Fruit fly (Drosophila melanogaster) whole organism, wandering third instar larva: Measurements from ENCODE around the gene Pez.
A peak's percentile ranks its signal among the peaks of the same experiment; 100 is the strongest.

Experiments used
- Abd-B ChIP-seq: fragments of >200 bp; optimal IDR thresholded peaks from 2 replicates; lab custom pipeline; 2017; ENCODE audit warnings: missing biosample characterization, missing genetic modification characterization
- CG32264 ChIP-seq: fragments of 200-800 bp; sonication (Bioruptor generic); optimal IDR thresholded peaks from 2 replicates; lab custom pipeline; 2016; ENCODE audit warnings: missing biosample characterization, missing genetic modification characterization
- CG9705 ChIP-seq: fragments of 200-800 bp; sonication (Bioruptor generic); optimal IDR thresholded peaks from 2 replicates; lab custom pipeline; 2018; ENCODE audit warnings: missing biosample characterization, mild to moderate bottlenecking, missing genetic modification characterization
- CrebA ChIP-seq: fragments of 200-800 bp; sonication (Bioruptor generic); optimal IDR thresholded peaks from 2 replicates; lab custom pipeline; 2016; ENCODE audit warnings: missing biosample characterization, mild to moderate bottlenecking, missing genetic modification characterization, borderline replicate concordance
- Dfd ChIP-seq: fragments of >200 bp; optimal IDR thresholded peaks from 2 replicates; lab custom pipeline; 2017; ENCODE audit warnings: missing biosample characterization, missing genetic modification characterization
- Dif ChIP-seq: fragments of 200-275, 200-300 bp; sonication (Bioruptor generic); optimal IDR thresholded peaks from 2 replicates; lab custom pipeline; 2018; ENCODE audit warnings: missing biosample characterization, missing genetic modification characterization; ENCODE audit not compliant: partially characterized antibody
- HLH106 ChIP-seq: fragments of 200-800 bp; optimal IDR thresholded peaks from 3 replicates; lab custom pipeline; 2019; ENCODE audit warnings: missing biosample characterization, mild to moderate bottlenecking, missing genetic modification characterization, moderate library complexity
- Hnf4 ChIP-seq: fragments of 200-800 bp; sonication (Bioruptor generic); optimal IDR thresholded peaks from 2 replicates; lab custom pipeline; 2016; ENCODE audit warnings: missing biosample characterization, mild to moderate bottlenecking, missing genetic modification characterization
- Hr78 ChIP-seq: fragments of >200 bp; optimal IDR thresholded peaks from 2 replicates; lab custom pipeline; 2017; ENCODE audit warnings: missing biosample characterization, missing genetic modification characterization
- Jra ChIP-seq: sonication (Bioruptor generic); optimal IDR thresholded peaks from 2 replicates; lab custom pipeline; 2016; ENCODE audit warnings: missing biosample characterization, missing genetic modification characterization
- Mio ChIP-seq: sonication (Bioruptor generic); optimal IDR thresholded peaks from 2 replicates; lab custom pipeline; 2016; ENCODE audit warnings: missing biosample characterization, missing genetic modification characterization
- Myc ChIP-seq: fragments of >200 bp; optimal IDR thresholded peaks from 2 replicates; lab custom pipeline; 2017
- N ChIP-seq: fragments of >200 bp; optimal IDR thresholded peaks from 2 replicates; lab custom pipeline; 2018; ENCODE audit warnings: missing biosample characterization, missing external identifiers, missing genetic modification characterization
- OdsH ChIP-seq: fragments of 200-800 bp; sonication (Bioruptor generic); optimal IDR thresholded peaks from 2 replicates; lab custom pipeline; 2016; ENCODE audit warnings: missing biosample characterization, mild to moderate bottlenecking, missing genetic modification characterization
- Rel ChIP-seq, 2 experiments: fragments of 200-800 bp; sonication (Bioruptor generic) in 1 of 2; optimal IDR thresholded peaks; 2 replicates in 1 of 2; 3 replicates in 1 of 2; lab custom pipeline; 2016 to 2019; ENCODE audit warnings: mild to moderate bottlenecking in 2 of 2, missing biosample characterization in 2 of 2, missing genetic modification characterization in 2 of 2, moderate library complexity in 1 of 2
- Sp1 ChIP-seq: fragments of 200-800 bp; sonication (Bioruptor generic); optimal IDR thresholded peaks from 3 replicates; lab custom pipeline; 2019; ENCODE audit warnings: missing biosample characterization, mild to moderate bottlenecking, missing genetic modification characterization, moderate library complexity
- Vsx2 ChIP-seq: fragments of 200-300, 225-300 bp; sonication (Bioruptor generic); optimal IDR thresholded peaks from 2 replicates; lab custom pipeline; 2018; ENCODE audit warnings: missing biosample characterization, missing genetic modification characterization; ENCODE audit not compliant: partially characterized antibody
- br ChIP-seq: fragments of 200-800 bp; sonication (Bioruptor generic); optimal IDR thresholded peaks from 2 replicates; lab custom pipeline; 2016; ENCODE audit warnings: missing biosample characterization, missing genetic modification characterization
- brk ChIP-seq: fragments of 200-800 bp; sonication (Bioruptor generic); optimal IDR thresholded peaks from 2 replicates; lab custom pipeline; 2016; ENCODE audit warnings: missing biosample characterization, mild to moderate bottlenecking, missing genetic modification characterization
- dl ChIP-seq, 2 experiments: fragments of 175-275, 200-275 bp in 1 of 2; fragments of 200-275 bp in 1 of 2; sonication (Bioruptor generic); optimal IDR thresholded peaks; lab custom pipeline; 2018; ENCODE audit warnings: mild to moderate bottlenecking in 2 of 2, missing biosample characterization in 2 of 2, missing genetic modification characterization in 2 of 2, moderate library complexity in 2 of 2; ENCODE audit not compliant: partially characterized antibody in 2 of 2, insufficient read depth in 1 of 2
- dmrt93B ChIP-seq: fragments of 200-800 bp; sonication (Bioruptor generic); optimal IDR thresholded peaks from 2 replicates; lab custom pipeline; 2018; ENCODE audit warnings: missing biosample characterization, mild to moderate bottlenecking, missing genetic modification characterization
- dsf ChIP-seq: sonication (Bioruptor generic); optimal IDR thresholded peaks from 2 replicates; lab custom pipeline; 2016; ENCODE audit warnings: missing biosample characterization, missing genetic modification characterization, borderline replicate concordance
- foxo ChIP-seq, 2 experiments: fragments of 200-800 bp; sonication (Bioruptor generic); optimal IDR thresholded peaks; 2 replicates in 1 of 2; 3 replicates in 1 of 2; lab custom pipeline; 2016 to 2017; ENCODE audit warnings: missing biosample characterization in 2 of 2, missing genetic modification characterization in 2 of 2
- h ChIP-seq: fragments of 200-800 bp; sonication (Bioruptor generic); optimal IDR thresholded peaks from 3 replicates; lab custom pipeline; 2016; ENCODE audit warnings: missing biosample characterization, mild to moderate bottlenecking, missing genetic modification characterization
- jim ChIP-seq: fragments of 175-275, 200-325 bp; sonication (Bioruptor generic); optimal IDR thresholded peaks from 2 replicates; lab custom pipeline; 2016; ENCODE audit warnings: missing biosample characterization, mild to moderate bottlenecking, missing genetic modification characterization
- pan ChIP-seq: fragments of >200 bp; optimal IDR thresholded peaks from 2 replicates; lab custom pipeline; 2017
- rgr ChIP-seq: fragments of 200-800 bp; sonication (Bioruptor generic); optimal IDR thresholded peaks from 3 replicates; lab custom pipeline; 2016; ENCODE audit warnings: missing biosample characterization, mild to moderate bottlenecking, missing genetic modification characterization
- sage ChIP-seq: fragments of 200-800 bp; sonication (Bioruptor generic); optimal IDR thresholded peaks from 2 replicates; lab custom pipeline; 2016; ENCODE audit warnings: missing biosample characterization, mild to moderate bottlenecking, missing genetic modification characterization
- sv ChIP-seq: fragments of 200-800 bp; sonication (Bioruptor generic); optimal IDR thresholded peaks from 3 replicates; lab custom pipeline; 2016; ENCODE audit warnings: missing biosample characterization, missing genetic modification characterization
- tai ChIP-seq: sonication (Bioruptor generic); optimal IDR thresholded peaks from 2 replicates; lab custom pipeline; 2016; ENCODE audit warnings: missing biosample characterization, missing genetic modification characterization
- usp ChIP-seq: fragments of >200 bp; optimal IDR thresholded peaks from 2 replicates; lab custom pipeline; 2017; ENCODE audit warnings: missing biosample characterization, missing genetic modification characterization
- woc ChIP-seq: sonication (Bioruptor generic); optimal IDR thresholded peaks from 2 replicates; lab custom pipeline; 2016; ENCODE audit warnings: missing biosample characterization, mild to moderate bottlenecking, missing genetic modification characterization

Pez gene

dm6 chr2L:6373141-6373540, 34.7 kb upstream of the Pez start:
- TF ChIP-seq tai (no peak), rgr (GFP tag; lab: Kevin White, UChicago) (no peak), dsf (GFP tag; lab: Kevin White, UChicago) (no peak)

- TF ChIP-seq HLH106 (no peak), foxo (GFP tag; optimal IDR thresholded peaks at IDR 0.05; lab: Kevin White, UChicago) (no peak), Jra (GFP tag; lab: Kevin White, UChicago) (no peak), pan (no peak), Dif (GFP tag; lab: Kevin White, UChicago) (no peak), Myc (lab: Kevin White, UChicago) (no peak), OdsH (no peak), dl (GFP tag; optimal IDR thresholded peaks at IDR 0.05; lab: Kevin White, UChicago; ENCODE audit: insufficient read depth in 1 of 2, partially characterized antibody in 2 of 2) (no peak), Abd-B (GFP tag; lab: Kevin White, UChicago) (no peak), CrebA (GFP tag; lab: Kevin White, UChicago) (no peak), sv (GFP tag; lab: Kevin White, UChicago) (no peak), N (GFP tag; lab: Kevin White, UChicago) (no peak), CG9705 (GFP tag; lab: Kevin White, UChicago) (no peak), Hnf4 (GFP tag; lab: Kevin White, UChicago) (no peak), brk (GFP tag; lab: Kevin White, UChicago) (no peak), CG32264 (GFP tag; lab: Kevin White, UChicago) (no peak), Vsx2 (GFP tag; lab: Kevin White, UChicago) (no peak), sage (no peak)
- TF ChIP-seq, all 38 proteins: peak for 0
Measured at dm6 chr2L:6372088-6372487, 33.6 kb upstream of the Pez start, which contains the start of gene slam. TSS of gene slam (plus strand) at chr2L:6372388.

dm6 chr2L:6371025-6371641, 32.7 kb upstream of the Pez start:
- TF ChIP-seq usp (GFP tag; lab: Kevin White, UChicago) (no peak), Rel (GFP tag; optimal IDR thresholded peaks at IDR 0.05; lab: Kevin White, UChicago) (no peak), Rel (tag; optimal IDR thresholded peaks at IDR 0.05; lab: Kevin White, UChicago) (peak; percentile 2)

dm6 chr2L:6369286-6369685, 30.8 kb upstream of the Pez start:
- no peak for TF ChIP-seq h
- no peak for TF ChIP-seq CrebA (GFP tag; lab: Kevin White, UChicago)
- no peak for TF ChIP-seq dsf (GFP tag; lab: Kevin White, UChicago)
- no peak for TF ChIP-seq foxo (GFP tag; optimal IDR thresholded peaks at IDR 0.05; lab: Kevin White, UChicago)
- no peak for TF ChIP-seq jim (GFP tag; lab: Kevin White, UChicago)
- no peak for TF ChIP-seq dmrt93B (GFP tag; lab: Kevin White, UChicago)
- TF ChIP-seq Vsx2 (GFP tag; lab: Kevin White, UChicago): no peak
- TF ChIP-seq Dif (GFP tag; lab: Kevin White, UChicago): no peak
- no peak for TF ChIP-seq woc (GFP tag; lab: Kevin White, UChicago)
- TF ChIP-seq usp (GFP tag; lab: Kevin White, UChicago): no peak
- no peak for TF ChIP-seq sage
- TF ChIP-seq pan: no peak
- no peak for TF ChIP-seq HLH106

dm6 chr2L:6367478-6367932, 29.0 kb upstream of the Pez start, which contains the start of gene Nepl4:
TSS of gene Nepl4 (plus strand) at chr2L:6367882.
- no peak for TF ChIP-seq h
- TF ChIP-seq pan: no peak
- TF ChIP-seq Rel (GFP tag; optimal IDR thresholded peaks at IDR 0.05; lab: Kevin White, UChicago): no peak
- TF ChIP-seq Rel (tag; optimal IDR thresholded peaks at IDR 0.05; lab: Kevin White, UChicago): peak; percentile 65
- no peak for TF ChIP-seq Dif (GFP tag; lab: Kevin White, UChicago)
- TF ChIP-seq, all 38 proteins: peak for 1

- no peak for TF ChIP-seq Mio (GFP tag; lab: Kevin White, UChicago)
- TF ChIP-seq HLH106: no peak
- no peak for TF ChIP-seq CrebA (GFP tag; lab: Kevin White, UChicago)
- no peak for TF ChIP-seq pan
- no peak for TF ChIP-seq Hr78
- no peak for TF ChIP-seq h
- no peak for TF ChIP-seq Dfd
- TF ChIP-seq OdsH: no peak
- TF ChIP-seq Jra (GFP tag; lab: Kevin White, UChicago): no peak
- TF ChIP-seq Hnf4 (GFP tag; lab: Kevin White, UChicago): no peak
- no peak for TF ChIP-seq Sp1 (GFP tag; lab: Kevin White, UChicago)
- TF ChIP-seq br (GFP tag; lab: Kevin White, UChicago): no peak
Measured at dm6 chr2L:6366924-6367323, 28.5 kb upstream of the Pez start.
